Worm (Caenorhabditis elegans): ENCODE measurements around the gene W03F9.2.

DNA sequence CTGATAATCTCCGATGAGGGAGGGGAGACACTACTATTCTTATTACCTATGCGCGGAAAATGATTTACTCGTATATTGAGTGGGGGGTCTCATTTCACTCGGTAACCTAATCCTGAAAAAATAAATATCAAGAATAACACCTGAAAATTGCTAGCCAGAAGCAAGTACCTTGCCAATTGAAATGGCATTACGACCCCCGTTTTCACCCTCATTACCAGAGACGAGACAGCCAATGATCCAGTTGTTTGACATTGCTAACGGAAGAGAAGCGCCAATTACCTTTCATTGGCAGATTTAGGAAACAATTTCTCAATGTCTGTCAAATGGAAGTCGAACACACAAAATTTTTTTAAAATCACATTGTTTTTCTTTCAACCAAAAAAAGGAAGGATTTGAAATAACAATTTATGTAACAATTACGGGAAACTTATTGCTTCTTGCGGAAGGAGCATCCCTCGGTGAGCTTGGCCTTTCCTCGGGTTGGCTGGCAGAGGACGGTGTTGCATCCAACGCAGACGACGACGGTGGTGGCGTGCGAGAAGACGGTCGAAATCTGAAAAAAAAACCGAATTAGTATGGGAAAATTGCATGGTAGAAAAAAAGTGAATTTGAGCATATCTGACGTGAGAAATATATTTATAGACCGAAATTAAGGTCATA, 24.7 kb downstream of the W03F9.2 start:
- TF ChIP-seq him-1 (tag; optimal IDR thresholded peaks at IDR 0.05) (no peak), dao-5 (tag; optimal IDR thresholded peaks at IDR 0.05) (no peak)

Data from whole organism, L4/young adult.